Worm (Caenorhabditis elegans) whole organism, early embryonic: Measurements from ENCODE around the gene F53B1.3.

Experiments used
- B0310.2 ChIP-seq: sonication (generic microtip); optimal IDR thresholded peaks from 2 replicates; lab custom pipeline; 2016; ENCODE audit warnings: mild to moderate bottlenecking, missing genetic modification characterization, missing compliant biosample characterization
- ama-1 ChIP-seq: fragments of 150-350 bp; optimal IDR thresholded peaks from 2 replicates; lab custom pipeline; 2014
- ceh-13 ChIP-seq: fragments of 200-800 bp; sonication (Bioruptor generic); optimal IDR thresholded peaks from 2 replicates; lab custom pipeline; 2018; ENCODE audit warnings: mild to moderate bottlenecking, missing genetic modification characterization, missing compliant biosample characterization
- ceh-36 ChIP-seq: sonication (generic microtip); optimal IDR thresholded peaks from 2 replicates; lab custom pipeline; 2016; ENCODE audit warnings: missing genetic modification characterization, inconsistent platforms, missing compliant biosample characterization
- flt-1 ChIP-seq: fragments of 200-800 bp; sonication (Bioruptor generic); IDR thresholded peaks from 2 replicates; pipeline ENCODE4 v1.3.6; 2022; ENCODE audit warnings: missing genetic modification characterization, missing compliant biosample characterization
- hnd-1 ChIP-seq: sonication (generic microtip); optimal IDR thresholded peaks from 2 replicates; lab custom pipeline; 2016; ENCODE audit warnings: missing genetic modification characterization, missing compliant biosample characterization
- scrt-1 ChIP-seq: fragments of 200-800 bp; sonication (Bioruptor generic); IDR thresholded peaks from 2 replicates; pipeline ENCODE4 v1.3.6; 2022; ENCODE audit warnings: missing genetic modification characterization, missing compliant biosample characterization
- sea-1 ChIP-seq: fragments of 200-800 bp; sonication (Bioruptor generic); conservative IDR thresholded peaks from 2 replicates; pipeline ENCODE4 v1.3.6; 2022; ENCODE audit warnings: missing genetic modification characterization, missing compliant biosample characterization
- tbx-37 ChIP-seq: fragments of 200-800 bp; sonication (Bioruptor generic); conservative IDR thresholded peaks from 2 replicates; pipeline ENCODE4 v1.3.6; 2022; ENCODE audit warnings: missing genetic modification reagents, missing genetic modification characterization, missing compliant biosample characterization
- tra-4 ChIP-seq: sonication (generic microtip); optimal IDR thresholded peaks from 2 replicates; lab custom pipeline; 2017; ENCODE audit warnings: missing genetic modification characterization, missing compliant biosample characterization

DNA sequence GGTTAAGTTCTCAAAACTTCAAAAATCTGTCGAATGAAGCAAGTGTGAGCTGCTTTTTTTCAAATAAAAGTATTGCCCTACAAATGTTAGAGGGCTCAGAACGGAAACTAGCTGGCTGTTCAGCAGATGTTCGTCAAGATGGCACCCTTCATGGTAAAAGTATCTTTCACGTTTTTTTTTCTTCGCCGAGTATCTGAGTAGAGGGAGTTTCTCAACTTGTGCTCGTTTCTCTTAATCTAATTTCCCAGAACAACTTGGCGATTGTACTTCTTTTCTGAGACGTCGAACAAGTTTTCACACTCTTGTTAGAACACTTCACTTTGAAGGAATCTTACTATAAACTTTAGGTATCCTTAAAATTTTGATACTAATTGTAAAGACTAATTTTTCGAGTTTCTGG is 17.7 kb upstream of the F53B1.3 start:
- TF ChIP-seq ama-1 (lab: Kevin White, UChicago) (no peak), B0310.2 (tag; lab: Kevin White, UChicago) (no peak), ceh-13 (GFP tag; lab: Kevin White, UChicago) (no peak), ceh-36 (tag; lab: Kevin White, UChicago) (no peak), scrt-1 (GFP tag; lab: Robert Waterston, UW) (no peak), flt-1 (GFP tag; lab: Robert Waterston, UW) (no peak), tbx-37 (no peak), sea-1 (GFP tag; lab: Robert Waterston, UW) (no peak), hnd-1 (tag; lab: Kevin White, UChicago) (no peak), tra-4 (no peak)
